Fruit fly (Drosophila melanogaster): ENCODE data around the gene GstD9.

GstD9 gene

DNA sequence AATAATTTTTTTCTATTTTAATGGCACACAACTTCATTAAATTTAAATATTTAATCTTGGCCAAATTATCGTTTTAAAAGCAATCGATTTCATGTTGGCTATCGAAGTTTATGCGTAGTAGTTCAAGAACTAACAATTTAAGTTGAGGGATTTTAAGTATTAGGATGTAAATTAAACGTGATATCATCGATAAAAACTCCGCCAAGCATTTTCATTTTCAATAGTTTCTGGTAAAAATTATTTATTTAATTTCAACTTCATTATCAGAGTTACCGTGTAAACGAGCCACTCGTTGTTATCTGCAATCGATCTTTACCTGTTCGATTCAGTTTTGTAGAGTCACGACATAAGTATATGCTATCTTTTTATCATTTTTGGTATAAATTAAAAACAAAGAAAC lies 35.6 kb upstream of the GstD9 start (continued):
- TF ChIP-seq CG31224 (GFP tag; IDR thresholded peaks at IDR 0.05) (peak; percentile 90), sr (GFP tag; IDR thresholded peaks at IDR 0.05) (peak; percentile 83), Bteb2 (GFP tag; optimal IDR thresholded peaks at IDR 0.05) (peak; percentile 96), CG12071 (GFP tag; optimal IDR thresholded peaks at IDR 0.05) (peak; percentile 100), CG10654 (GFP tag; optimal IDR thresholded peaks at IDR 0.05) (peak; percentile 97), BEAF-32 (GFP tag; optimal IDR thresholded peaks at IDR 0.05) (peak; percentile 46), CG10209 (GFP tag; optimal IDR thresholded peaks at IDR 0.05) (peak; percentile 97), sqz (GFP tag; optimal IDR thresholded peaks at IDR 0.05) (peak; percentile 99), Gug (GFP tag; IDR thresholded peaks at IDR 0.05) (peak; percentile 64; the same call in 2 of the 4 replicates), da (GFP tag; optimal IDR thresholded peaks at IDR 0.05) (peak; percentile 85), Sin3A (optimal IDR thresholded peaks at IDR 0.05) (no peak), Doc2 (GFP tag; IDR thresholded peaks at IDR 0.05) (no peak), B-H1 (GFP tag; IDR thresholded peaks at IDR 0.05) (peak; percentile 93; the same call in 2 of the 3 replicates), CG4854 (GFP tag; optimal IDR thresholded peaks at IDR 0.05) (peak; percentile 99), Dip3 (GFP tag; optimal IDR thresholded peaks at IDR 0.05) (peak; percentile 91), Six4 (GFP tag; optimal IDR thresholded peaks at IDR 0.05) (peak; percentile 99), pb (GFP tag; optimal IDR thresholded peaks at IDR 0.05) (peak; percentile 86), otp (GFP tag; IDR thresholded peaks at IDR 0.05) (peak; percentile 95), CG7556 (GFP tag; optimal IDR thresholded peaks at IDR 0.05) (peak; percentile 95), Fer2 (tag; optimal IDR thresholded peaks at IDR 0.05) (peak; percentile 97), CG6854 (GFP tag; optimal IDR thresholded peaks at IDR 0.05) (peak; percentile 98), CG17359 (tag; optimal IDR thresholded peaks at IDR 0.05) (peak; percentile 98), CG14441 (GFP tag; IDR thresholded peaks at IDR 0.05) (peak; percentile 95), eve (GFP tag; optimal IDR thresholded peaks at IDR 0.05) (no peak), CG4424 (GFP tag; optimal IDR thresholded peaks at IDR 0.05) (peak; percentile 99), run (tag; optimal IDR thresholded peaks at IDR 0.05) (peak; percentile 95), CG7357 (GFP tag; IDR thresholded peaks at IDR 0.05) (peak; percentile 69), Nf-YB (GFP tag; optimal IDR thresholded peaks at IDR 0.05) (peak; percentile 89), tna (GFP tag; IDR thresholded peaks at IDR 0.05; ENCODE audit: partially characterized antibody) (no peak), Optix (GFP tag; IDR thresholded peaks at IDR 0.05) (peak; percentile 86), Side (GFP tag; optimal IDR thresholded peaks at IDR 0.05) (peak; percentile 92), lmd (GFP tag; IDR thresholded peaks at IDR 0.05) (peak; percentile 94), grau (tag; optimal IDR thresholded peaks at IDR 0.05) (peak; percentile 98), CG8765 (GFP tag; IDR thresholded peaks at IDR 0.05) (peak; percentile 91), Stat92E (GFP tag; optimal IDR thresholded peaks at IDR 0.05) (peak in 1 of 3 experiments; percentile 95), org-1 (GFP tag; optimal IDR thresholded peaks at IDR 0.05) (peak; percentile 90), hth (optimal IDR thresholded peaks at IDR 0.05) (no peak), rib (GFP tag; IDR thresholded peaks at IDR 0.05) (peak; percentile 86), slbo (GFP tag; IDR thresholded peaks at IDR 0.05) (peak; percentile 92), CG12659 (GFP tag; optimal IDR thresholded peaks at IDR 0.05) (peak; percentile 97), CG1603 (tag; optimal IDR thresholded peaks at IDR 0.05) (peak; percentile 97), emc (GFP tag; optimal IDR thresholded peaks at IDR 0.05) (peak; percentile 97), CG6254 (GFP tag; optimal IDR thresholded peaks at IDR 0.05) (peak; percentile 98), lab (GFP tag; optimal IDR thresholded peaks at IDR 0.05) (peak; percentile 98), tgo (GFP tag; IDR thresholded peaks at IDR 0.05) (peak; percentile 95), CG11456 (GFP tag; IDR thresholded peaks at IDR 0.05) (peak; percentile 93; the same call in 2 of the 3 replicates), Hr39 (optimal IDR thresholded peaks at IDR 0.05) (no peak), cwo (GFP tag; optimal IDR thresholded peaks at IDR 0.05) (peak; percentile 94), stc (GFP tag; IDR thresholded peaks at IDR 0.05) (peak; percentile 97), cato (GFP tag; optimal IDR thresholded peaks at IDR 0.05; ENCODE audit: borderline replicate concordance) (peak; percentile 94), odd (GFP tag; optimal IDR thresholded peaks at IDR 0.05) (peak; percentile 96), CG2116 (GFP tag; optimal IDR thresholded peaks at IDR 0.05) (peak; percentile 91)
